Worm (Caenorhabditis elegans) whole organism, early embryonic: ENCODE measurements around the gene srx-97.

Source experiments
- hmbx-1 ChIP-seq: sonication (generic microtip); optimal IDR thresholded peaks from 2 replicates; lab custom pipeline; 2016; ENCODE audit warnings: mild to moderate bottlenecking, missing genetic modification characterization, missing compliant biosample characterization
- scrt-1 ChIP-seq: fragments of 200-800 bp; sonication (Bioruptor generic); IDR thresholded peaks from 2 replicates; pipeline ENCODE4 v1.3.6; 2022; ENCODE audit warnings: missing genetic modification characterization, missing compliant biosample characterization

ce11 chrII:3681365-3682083, 12.3 kb upstream of the srx-97 start, which contains the start of gene F19B10.10:
- no peak for TF ChIP-seq scrt-1 (GFP tag; lab: Robert Waterston, UW)
- TF ChIP-seq hmbx-1 = no peak
